Fruit fly (Drosophila melanogaster): ENCODE results near the gene CkIIalpha-i1.

The CkIIalpha-i1 gene

dm6 chr3L:15777839-15778238, 38.9 kb upstream of the CkIIalpha-i1 start:
- TF ChIP-seq usp (GFP tag; optimal IDR thresholded peaks at IDR 0.05) (no peak), Abd-B (GFP tag; optimal IDR thresholded peaks at IDR 0.05) (no peak), sisA (GFP tag; IDR thresholded peaks at IDR 0.05) (no peak), sima (GFP tag; optimal IDR thresholded peaks at IDR 0.05) (no peak), oc (tag; optimal IDR thresholded peaks at IDR 0.05) (peak; percentile 99), CkIIα-i1 (GFP tag; IDR thresholded peaks at IDR 0.05) (no peak), CG6791 (GFP tag; IDR thresholded peaks at IDR 0.05; ENCODE audit: partially characterized antibody) (no peak), CG16815 (GFP tag; optimal IDR thresholded peaks at IDR 0.05) (no peak), Ets65A (GFP tag) (peak; percentile 7), cato (GFP tag; optimal IDR thresholded peaks at IDR 0.05; ENCODE audit: borderline replicate concordance) (no peak), gfzf (GFP tag; optimal IDR thresholded peaks at IDR 0.05) (no peak)

dm6 chr3L:15778951-15779350, 37.8 kb upstream of the CkIIalpha-i1 start:
- no peak for TF ChIP-seq ewg (GFP tag; optimal IDR thresholded peaks at IDR 0.05)
- TF ChIP-seq sens (GFP tag) = peak; percentile 23
- no peak for TF ChIP-seq Dip2 (GFP tag; IDR thresholded peaks at IDR 0.05)
- TF ChIP-seq B-H2 (GFP tag; optimal IDR thresholded peaks at IDR 0.05) = no peak
- no peak for TF ChIP-seq CG2202 (tag; optimal IDR thresholded peaks at IDR 0.05)
- TF ChIP-seq CG9727 (GFP tag; optimal IDR thresholded peaks at IDR 0.05) = no peak
- TF ChIP-seq Ets65A (GFP tag) = peak; percentile 78
- TF ChIP-seq CG3838 (GFP tag; optimal IDR thresholded peaks at IDR 0.05) = no peak
- no peak for TF ChIP-seq HLHmδ (GFP tag; optimal IDR thresholded peaks at IDR 0.05)
- no peak for TF ChIP-seq CG7745 (tag; optimal IDR thresholded peaks at IDR 0.05)
- no peak for TF ChIP-seq knrl (GFP tag; IDR thresholded peaks at IDR 0.05; ENCODE audit: partially characterized antibody)
- no peak for TF ChIP-seq Jarid2 (GFP tag; optimal IDR thresholded peaks at IDR 0.05)
- peak; percentile 80 for TF ChIP-seq gcm (GFP tag; optimal IDR thresholded peaks at IDR 0.05)
- no peak for TF ChIP-seq Med (GFP tag)
- no peak for TF ChIP-seq HLH4C (GFP tag; IDR thresholded peaks at IDR 0.05; ENCODE audit: partially characterized antibody)
- no peak for TF ChIP-seq CG1024 (GFP tag; IDR thresholded peaks at IDR 0.05)
- no peak for TF ChIP-seq CG2120 (GFP tag; optimal IDR thresholded peaks at IDR 0.05)

DNA sequence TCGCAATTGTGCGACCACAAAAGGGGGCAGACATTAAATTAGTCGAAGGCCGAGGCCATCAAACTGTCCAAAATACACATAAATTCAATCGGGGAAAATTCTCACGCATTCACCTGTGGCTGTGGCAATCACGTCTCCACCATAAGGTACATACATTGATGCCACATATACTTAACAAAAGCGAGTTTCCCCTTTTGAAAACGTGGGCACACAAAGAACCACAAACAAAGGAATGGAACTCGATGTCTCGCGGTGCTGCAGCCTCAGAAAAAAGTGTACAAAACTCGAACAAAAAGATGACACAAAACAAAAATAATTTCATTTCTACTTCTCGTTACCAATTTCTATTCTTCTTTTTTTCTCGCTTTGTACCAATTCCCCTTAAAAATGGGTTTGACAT, 31.4 kb upstream of the CkIIalpha-i1 start:
- peak; percentile 90 for TF ChIP-seq D (optimal IDR thresholded peaks at IDR 0.05)
- TF ChIP-seq D (GFP tag; optimal IDR thresholded peaks at IDR 0.05) = no peak
- no peak for TF ChIP-seq CG31365 (tag; optimal IDR thresholded peaks at IDR 0.05)
- peak; percentile 76; the same call in 1 of the 3 replicates for TF ChIP-seq CG2199 (GFP tag; IDR thresholded peaks at IDR 0.05)
- TF ChIP-seq Ets65A (GFP tag) = peak; percentile 3
- no peak for TF ChIP-seq Bdp1 (GFP tag; optimal IDR thresholded peaks at IDR 0.05)
- TF ChIP-seq ara (GFP tag; IDR thresholded peaks at IDR 0.05) = no peak
- no peak for TF ChIP-seq CG15073 (GFP tag; optimal IDR thresholded peaks at IDR 0.05)
- no peak for TF ChIP-seq Sox100B (GFP tag; optimal IDR thresholded peaks at IDR 0.05)
- no peak for TF ChIP-seq grn (GFP tag; optimal IDR thresholded peaks at IDR 0.05)
- TF ChIP-seq zfh1 (GFP tag; IDR thresholded peaks at IDR 0.05) = 0 out of 3 replicates have a peak, but pooled peaks have one; percentile 9
- TF ChIP-seq Mes4 (GFP tag; optimal IDR thresholded peaks at IDR 0.05) = no peak
- peak; percentile 4 for TF ChIP-seq kni (GFP tag; optimal IDR thresholded peaks at IDR 0.05)
- no peak for TF ChIP-seq CG7839 (tag; optimal IDR thresholded peaks at IDR 0.05)
- TF ChIP-seq Stat92E (GFP tag; optimal IDR thresholded peaks at IDR 0.05) = peak in 1 of 3 experiments; percentile 48
